Worm (Caenorhabditis elegans): ENCODE results near the gene C16B8.3.

DNA sequence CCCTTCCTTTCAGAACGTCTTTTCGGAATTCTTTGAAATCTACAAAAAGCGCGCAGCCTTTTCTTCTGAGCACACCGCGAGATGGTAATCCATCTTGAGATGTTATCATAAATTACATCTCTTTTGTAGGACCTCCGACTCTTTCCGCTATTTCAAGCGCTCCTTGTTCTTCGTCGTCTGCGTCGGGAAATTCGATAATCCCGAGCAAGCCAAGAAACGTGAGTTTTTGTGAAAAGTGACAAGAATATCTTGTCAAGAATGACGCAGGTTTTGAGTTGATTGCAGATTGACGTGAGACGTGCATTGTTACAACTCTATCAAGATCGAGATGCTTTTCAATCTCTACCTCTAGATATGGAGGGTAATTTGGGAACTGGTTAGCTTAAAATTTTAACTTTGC, 8.1 kb downstream of the C16B8.3 start:
- TF ChIP-seq nhr-27 (tag; optimal IDR thresholded peaks at IDR 0.05), result no peak
- TF ChIP-seq pha-4 (tag; optimal IDR thresholded peaks at IDR 0.05), result no peak
- no peak for TF ChIP-seq lsl-1 (GFP tag; optimal IDR thresholded peaks at IDR 0.05)
- TF ChIP-seq unc-62 (GFP tag; optimal IDR thresholded peaks at IDR 0.05), result no peak
- no peak for TF ChIP-seq atf-7 (tag; optimal IDR thresholded peaks at IDR 0.05)
- no peak for TF ChIP-seq F49E8.2 (tag; optimal IDR thresholded peaks at IDR 0.05; ENCODE audit: insufficient read depth)
- no peak for TF ChIP-seq ets-4 (GFP tag; optimal IDR thresholded peaks at IDR 0.05)
- no peak for TF ChIP-seq ceh-79 (tag; optimal IDR thresholded peaks at IDR 0.05)
- TF ChIP-seq him-1 (tag; optimal IDR thresholded peaks at IDR 0.05), result no peak
- no peak for TF ChIP-seq ztf-25 (GFP tag; IDR thresholded peaks at IDR 0.05)

All from whole organism, young adult.